Worm (Caenorhabditis elegans) whole organism, early embryonic: ENCODE results near the gene str-108.

Experiments
- B0310.2 ChIP-seq: sonication (generic microtip); optimal IDR thresholded peaks from 2 replicates; lab custom pipeline; 2016; ENCODE audit warnings: mild to moderate bottlenecking, missing genetic modification characterization, missing compliant biosample characterization
- F13C5.2 ChIP-seq: sonication (generic microtip); optimal IDR thresholded peaks from 2 replicates; lab custom pipeline; 2017; ENCODE audit warnings: mild to moderate bottlenecking, missing genetic modification characterization, inconsistent platforms, missing compliant biosample characterization
- aly-1 ChIP-seq: sonication (generic microtip); optimal IDR thresholded peaks from 2 replicates; lab custom pipeline; 2016; ENCODE audit warnings: missing genetic modification characterization, missing compliant biosample characterization
- ama-1 ChIP-seq: fragments of 150-350 bp; optimal IDR thresholded peaks from 2 replicates; lab custom pipeline; 2014
- ceh-13 ChIP-seq: fragments of 200-800 bp; sonication (Bioruptor generic); optimal IDR thresholded peaks from 2 replicates; lab custom pipeline; 2018; ENCODE audit warnings: mild to moderate bottlenecking, missing genetic modification characterization, missing compliant biosample characterization
- ceh-36 ChIP-seq: sonication (generic microtip); optimal IDR thresholded peaks from 2 replicates; lab custom pipeline; 2016; ENCODE audit warnings: missing genetic modification characterization, inconsistent platforms, missing compliant biosample characterization
- ets-7 ChIP-seq: sonication (generic microtip); optimal IDR thresholded peaks from 2 replicates; lab custom pipeline; 2016; ENCODE audit warnings: missing genotype, missing genetic modification characterization, missing compliant biosample characterization
- flt-1 ChIP-seq: fragments of 200-800 bp; sonication (Bioruptor generic); IDR thresholded peaks from 2 replicates; pipeline ENCODE4 v1.3.6; 2022; ENCODE audit warnings: missing genetic modification characterization, missing compliant biosample characterization
- hmbx-1 ChIP-seq: sonication (generic microtip); optimal IDR thresholded peaks from 2 replicates; lab custom pipeline; 2016; ENCODE audit warnings: mild to moderate bottlenecking, missing genetic modification characterization, missing compliant biosample characterization
- hmg-4 ChIP-seq: fragments of 200-800 bp; sonication (Bioruptor generic); optimal IDR thresholded peaks from 2 replicates; lab custom pipeline; 2018; ENCODE audit warnings: mild to moderate bottlenecking, missing genetic modification characterization, missing compliant biosample characterization
- hnd-1 ChIP-seq: sonication (generic microtip); optimal IDR thresholded peaks from 2 replicates; lab custom pipeline; 2016; ENCODE audit warnings: missing genetic modification characterization, missing compliant biosample characterization
- pes-1 ChIP-seq: fragments of 200-800 bp; sonication (Bioruptor generic); IDR thresholded peaks from 2 replicates; pipeline ENCODE4 v1.3.6; 2022; ENCODE audit warnings: missing genetic modification reagents, missing genetic modification characterization, missing compliant biosample characterization
- scrt-1 ChIP-seq: fragments of 200-800 bp; sonication (Bioruptor generic); IDR thresholded peaks from 2 replicates; pipeline ENCODE4 v1.3.6; 2022; ENCODE audit warnings: missing genetic modification characterization, missing compliant biosample characterization
- sea-1 ChIP-seq: fragments of 200-800 bp; sonication (Bioruptor generic); conservative IDR thresholded peaks from 2 replicates; pipeline ENCODE4 v1.3.6; 2022; ENCODE audit warnings: missing genetic modification characterization, missing compliant biosample characterization
- tbx-11 ChIP-seq: fragments of 200-800 bp; sonication (Bioruptor generic); IDR thresholded peaks from 2 replicates; pipeline ENCODE4 v1.3.6; 2022; ENCODE audit warnings: missing genetic modification characterization, missing compliant biosample characterization
- tbx-37 ChIP-seq: fragments of 200-800 bp; sonication (Bioruptor generic); conservative IDR thresholded peaks from 2 replicates; pipeline ENCODE4 v1.3.6; 2022; ENCODE audit warnings: missing genetic modification reagents, missing genetic modification characterization, missing compliant biosample characterization
- tra-4 ChIP-seq: sonication (generic microtip); optimal IDR thresholded peaks from 2 replicates; lab custom pipeline; 2017; ENCODE audit warnings: missing genetic modification characterization, missing compliant biosample characterization

Gene str-108

DNA sequence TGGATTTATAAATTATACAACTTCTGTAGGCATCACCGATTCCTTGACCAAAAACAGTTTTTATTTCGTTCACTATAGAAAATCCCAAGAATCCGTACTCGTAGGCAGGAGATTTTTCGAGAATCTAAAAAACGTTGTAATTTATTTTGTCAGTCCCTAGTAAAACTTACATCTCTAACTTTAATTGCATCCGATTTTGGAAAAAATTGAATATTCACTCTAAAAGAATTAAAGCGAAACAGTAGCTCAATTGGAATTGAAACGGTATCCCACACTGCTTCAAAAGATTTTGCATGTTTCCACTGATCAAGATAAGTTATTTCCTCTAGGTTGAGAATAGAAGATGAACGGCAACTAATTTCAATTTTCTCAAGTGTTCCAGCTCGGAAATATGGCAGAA lies 34.8 kb upstream of the str-108 start, which contains the start of gene fbxa-142:
Gene fbxa-142 (minus strand): TSS at position 101 of the 400 bp plus-strand sequence.
- no peak for TF ChIP-seq sea-1 (GFP tag; lab: Robert Waterston, UW)
- TF ChIP-seq flt-1 (GFP tag; lab: Robert Waterston, UW): no peak
- no peak for TF ChIP-seq ama-1 (lab: Kevin White, UChicago)
- TF ChIP-seq aly-1 (tag; lab: Kevin White, UChicago): no peak
- TF ChIP-seq scrt-1 (GFP tag; lab: Robert Waterston, UW): no peak
- no peak for TF ChIP-seq hnd-1 (tag; lab: Kevin White, UChicago)
- no peak for TF ChIP-seq tbx-11 (GFP tag; lab: Robert Waterston, UW)
- no peak for TF ChIP-seq F13C5.2 (tag; lab: Kevin White, UChicago)
- TF ChIP-seq ceh-13 (GFP tag; lab: Kevin White, UChicago): no peak
- no peak for TF ChIP-seq ceh-36 (tag; lab: Kevin White, UChicago)
- no peak for TF ChIP-seq B0310.2 (tag; lab: Kevin White, UChicago)
- TF ChIP-seq tbx-37: no peak
- no peak for TF ChIP-seq hmg-4 (GFP tag; lab: Kevin White, UChicago)
- no peak for TF ChIP-seq pes-1
- no peak for TF ChIP-seq ets-7

DNA sequence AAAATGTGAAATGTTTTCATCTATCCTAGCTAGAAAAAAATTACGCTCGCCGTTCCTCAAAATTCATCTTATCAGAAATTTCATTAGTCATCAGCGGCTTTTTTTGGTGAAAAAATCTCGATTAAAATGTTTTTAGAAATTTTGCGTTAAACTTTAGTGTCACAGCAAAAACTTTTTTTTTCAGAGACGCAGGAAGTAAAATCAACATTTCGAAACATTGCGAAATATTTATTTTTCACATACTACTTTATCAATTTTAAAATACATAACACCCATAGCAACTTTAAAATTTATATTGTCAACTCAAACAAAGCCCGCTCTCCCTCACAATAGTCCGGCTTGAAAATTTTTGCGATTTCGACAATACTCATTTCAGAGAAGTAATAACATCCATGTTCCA lies 33.8 kb upstream of the str-108 start:
- TF ChIP-seq aly-1 (tag; lab: Kevin White, UChicago) (no peak), flt-1 (GFP tag; lab: Robert Waterston, UW) (no peak), B0310.2 (tag; lab: Kevin White, UChicago) (no peak), ets-7 (no peak), F13C5.2 (tag; lab: Kevin White, UChicago) (no peak), tbx-37 (no peak), ceh-36 (tag; lab: Kevin White, UChicago) (no peak), sea-1 (GFP tag; lab: Robert Waterston, UW) (no peak), hnd-1 (tag; lab: Kevin White, UChicago) (no peak), tra-4 (tag; lab: Kevin White, UChicago) (no peak), tbx-11 (GFP tag; lab: Robert Waterston, UW) (no peak), ama-1 (lab: Kevin White, UChicago) (no peak), ceh-13 (GFP tag; lab: Kevin White, UChicago) (no peak), scrt-1 (GFP tag; lab: Robert Waterston, UW) (no peak)

DNA sequence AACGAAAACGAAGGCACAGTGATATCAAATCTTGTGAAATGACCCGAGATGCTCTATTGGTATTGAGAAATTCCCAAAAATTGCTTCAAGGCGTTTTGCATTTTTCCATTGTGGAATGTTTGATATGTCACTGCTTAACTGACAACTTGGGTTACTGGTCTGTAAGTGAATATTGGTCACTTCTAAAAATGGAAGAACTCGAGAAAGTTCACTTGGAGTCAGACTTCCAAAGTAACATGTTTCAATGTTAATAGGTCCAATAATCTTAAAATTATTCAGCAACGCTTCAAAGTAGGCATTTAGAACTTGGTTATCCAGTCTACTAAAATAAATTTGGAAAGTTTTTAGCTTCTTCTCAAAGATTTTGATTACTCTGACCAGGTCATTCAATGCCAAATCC lies 33.3 kb upstream of the str-108 start, which contains the start of gene fbxa-144:
Gene fbxa-144 (minus strand): TSS at position 101 of the 400 bp plus-strand sequence.
- TF ChIP-seq B0310.2 (tag; lab: Kevin White, UChicago) (no peak), F13C5.2 (tag; lab: Kevin White, UChicago) (no peak), ceh-13 (GFP tag; lab: Kevin White, UChicago) (no peak), hnd-1 (tag; lab: Kevin White, UChicago) (no peak)

DNA sequence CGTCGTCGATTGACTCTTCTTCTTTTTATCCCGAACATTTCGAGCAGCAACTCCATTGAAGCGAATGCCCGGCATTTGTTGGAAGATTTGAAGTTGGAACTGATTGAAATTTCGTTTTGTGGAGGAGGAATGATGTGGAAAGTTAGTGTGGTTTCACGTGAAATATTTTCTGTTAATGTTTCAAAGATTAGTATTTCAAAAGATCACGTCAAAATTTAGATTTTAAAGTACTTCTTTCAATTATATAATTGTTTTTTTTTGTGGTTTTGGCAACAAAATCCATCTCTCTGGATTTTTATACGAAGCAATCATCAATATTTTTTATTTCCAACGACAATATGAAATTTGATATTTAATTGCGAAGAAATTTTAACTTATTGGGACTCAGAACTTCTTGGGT lies 29.0 kb upstream of the str-108 start, which contains the start of gene F44G3.7:
Gene F44G3.7 (minus strand): TSS at position 101 of the 400 bp plus-strand sequence.
- TF ChIP-seq ceh-13 (GFP tag; lab: Kevin White, UChicago) (no peak), pes-1 (no peak), flt-1 (GFP tag; lab: Robert Waterston, UW) (no peak), aly-1 (tag; lab: Kevin White, UChicago) (no peak), F13C5.2 (tag; lab: Kevin White, UChicago) (no peak), tbx-11 (GFP tag; lab: Robert Waterston, UW) (no peak), tra-4 (tag; lab: Kevin White, UChicago) (no peak), hnd-1 (tag; lab: Kevin White, UChicago) (no peak), scrt-1 (GFP tag; lab: Robert Waterston, UW) (no peak), ama-1 (lab: Kevin White, UChicago) (no peak), sea-1 (GFP tag; lab: Robert Waterston, UW) (no peak), B0310.2 (tag; lab: Kevin White, UChicago) (no peak), ceh-36 (tag; lab: Kevin White, UChicago) (no peak), tbx-37 (no peak), hmg-4 (GFP tag; lab: Kevin White, UChicago) (no peak), hmbx-1 (tag; lab: Kevin White, UChicago) (no peak)

DNA sequence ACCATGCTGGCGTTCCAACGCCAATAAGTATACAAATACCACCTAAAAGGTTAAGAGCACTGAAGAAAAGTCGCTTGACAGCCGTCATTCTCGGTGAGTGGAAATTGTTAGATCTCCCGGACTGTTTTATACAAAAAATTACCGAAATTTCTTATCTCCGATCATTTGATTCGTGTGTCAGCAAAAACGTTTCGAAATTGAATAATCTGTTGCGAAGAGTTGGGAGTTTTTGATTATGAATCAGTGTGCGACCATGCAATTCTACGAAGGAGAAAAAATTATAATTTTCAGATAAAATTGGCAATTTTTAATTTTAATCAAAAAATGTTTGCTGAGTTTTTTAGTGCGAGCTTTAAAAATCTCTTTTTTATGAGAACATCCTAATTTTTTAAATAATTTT lies 26.5 kb upstream of the str-108 start, which contains the start of gene clc-11:
Gene clc-11 (minus strand): TSS at position 101 of the 400 bp plus-strand sequence.
- TF ChIP-seq tbx-11 (GFP tag; lab: Robert Waterston, UW) (no peak), ets-7 (no peak), sea-1 (GFP tag; lab: Robert Waterston, UW) (no peak), hmg-4 (GFP tag; lab: Kevin White, UChicago) (no peak)

ce11 chrV:16141071-16141470 lies 25.0 kb upstream of the str-108 start, which contains the start of gene clc-32:
Gene clc-32, minus strand, starts transcription at chrV:16141171.
- TF ChIP-seq ets-7 (no peak), tbx-37 (no peak), aly-1 (tag; lab: Kevin White, UChicago) (no peak), flt-1 (GFP tag; lab: Robert Waterston, UW) (no peak), hmg-4 (GFP tag; lab: Kevin White, UChicago) (no peak), tbx-11 (GFP tag; lab: Robert Waterston, UW) (no peak), hnd-1 (tag; lab: Kevin White, UChicago) (no peak), B0310.2 (tag; lab: Kevin White, UChicago) (no peak), scrt-1 (GFP tag; lab: Robert Waterston, UW) (no peak), F13C5.2 (tag; lab: Kevin White, UChicago) (no peak), pes-1 (no peak), ceh-36 (tag; lab: Kevin White, UChicago) (no peak), ama-1 (lab: Kevin White, UChicago) (no peak), ceh-13 (GFP tag; lab: Kevin White, UChicago) (no peak), tra-4 (tag; lab: Kevin White, UChicago) (no peak), hmbx-1 (tag; lab: Kevin White, UChicago) (no peak)

DNA sequence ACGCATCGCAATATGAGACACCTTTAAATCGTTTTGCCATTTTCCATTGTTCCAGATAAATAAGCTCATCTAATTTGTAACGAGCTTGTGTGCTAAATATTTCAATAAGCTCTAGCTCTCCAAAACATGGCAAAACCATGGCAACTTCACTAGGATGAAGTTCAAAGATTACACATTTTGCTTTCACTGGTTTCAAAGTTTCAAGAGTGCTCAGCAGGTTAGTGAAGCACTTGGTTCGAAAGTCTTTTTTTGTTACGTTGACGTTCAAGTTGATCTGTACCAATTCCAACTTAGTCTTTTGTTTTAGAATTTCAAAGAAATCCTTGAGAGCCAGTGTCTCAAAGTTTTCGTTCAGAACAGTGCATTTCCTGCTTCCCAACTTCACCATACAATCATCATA lies 23.7 kb upstream of the str-108 start, which contains the start of gene fbxa-18:
Gene fbxa-18 (plus strand): TSS at position 301 of the 400 bp plus-strand sequence.
- TF ChIP-seq hmbx-1 (tag; lab: Kevin White, UChicago): no peak
- no peak for TF ChIP-seq tbx-11 (GFP tag; lab: Robert Waterston, UW)
- TF ChIP-seq ama-1 (lab: Kevin White, UChicago): no peak
- TF ChIP-seq ceh-13 (GFP tag; lab: Kevin White, UChicago): no peak
- TF ChIP-seq ets-7: no peak
- TF ChIP-seq hnd-1 (tag; lab: Kevin White, UChicago): no peak
- TF ChIP-seq ceh-36 (tag; lab: Kevin White, UChicago): no peak
- TF ChIP-seq hmg-4 (GFP tag; lab: Kevin White, UChicago): no peak
- TF ChIP-seq tra-4 (tag; lab: Kevin White, UChicago): no peak
